Worm (Caenorhabditis elegans) whole organism, L2 larva: ENCODE data around the gene ced-9.
A peak's percentile ranks its signal among the peaks of the same experiment; 100 is the strongest.

ENCODE experiments used
- C34F6.9 ChIP-seq: fragments of 150-350 bp; optimal IDR thresholded peaks from 2 replicates; lab custom pipeline; 2014; ENCODE audit warnings: missing biosample characterization, missing genetic modification characterization
- R02D3.7 ChIP-seq: fragments of 150-350 bp; optimal IDR thresholded peaks from 2 replicates; lab custom pipeline; 2014; ENCODE audit warnings: missing biosample characterization, missing genetic modification characterization
- Y55F3AM.14 ChIP-seq: fragments of 200-800 bp; sonication (Bioruptor generic); optimal IDR thresholded peaks from 2 replicates; lab custom pipeline; 2018; ENCODE audit warnings: mild to moderate bottlenecking, missing genetic modification characterization, missing compliant biosample characterization
- ZK546.5 ChIP-seq: sonication (generic microtip); optimal IDR thresholded peaks from 2 replicates; lab custom pipeline; 2017; ENCODE audit warnings: missing biosample characterization, missing genetic modification characterization
- alr-1 ChIP-seq: fragments of 150-350 bp; optimal IDR thresholded peaks from 2 replicates; lab custom pipeline; 2014; ENCODE audit warnings: missing biosample characterization, missing genetic modification characterization
- aly-2 ChIP-seq: fragments of 150-350 bp; optimal IDR thresholded peaks from 2 replicates; lab custom pipeline; 2014; ENCODE audit warnings: missing biosample characterization, missing genetic modification characterization
- ama-1 ChIP-seq: fragments of 150-350 bp; optimal IDR thresholded peaks from 2 replicates; lab custom pipeline; 2018; ENCODE audit warnings: inconsistent platforms
- blmp-1 ChIP-seq: sonication (generic microtip); optimal IDR thresholded peaks from 2 replicates; lab custom pipeline; 2017; ENCODE audit warnings: missing genetic modification characterization, mild to moderate bottlenecking, missing compliant biosample characterization, antibody characterized with exemption, moderate library complexity; ENCODE audit not compliant: insufficient read depth
- ceh-16 ChIP-seq: fragments of 150-350 bp; optimal IDR thresholded peaks from 2 replicates; lab custom pipeline; 2014; ENCODE audit warnings: missing biosample characterization, missing genetic modification characterization
- crh-2 ChIP-seq: sonication (generic microtip); optimal IDR thresholded peaks from 2 replicates; lab custom pipeline; 2017; ENCODE audit warnings: missing biosample characterization, missing genetic modification characterization
- dmd-4 ChIP-seq: sonication (generic microtip); optimal IDR thresholded peaks from 2 replicates; lab custom pipeline; 2017; ENCODE audit warnings: missing biosample characterization, missing genetic modification characterization
- egl-27 ChIP-seq: sonication (generic microtip); optimal IDR thresholded peaks from 3 replicates; lab custom pipeline; 2017; ENCODE audit warnings: missing biosample characterization, missing genetic modification reagents, missing genetic modification characterization
- elt-1 ChIP-seq: fragments of 150-350 bp; optimal IDR thresholded peaks from 2 replicates; lab custom pipeline; 2014; ENCODE audit warnings: missing biosample characterization, missing genetic modification characterization
- fos-1 ChIP-seq: fragments of 150-350 bp; optimal IDR thresholded peaks from 2 replicates; lab custom pipeline; 2014; ENCODE audit warnings: missing biosample characterization, missing genetic modification characterization
- gmeb-1 ChIP-seq: fragments of 150-350 bp; optimal IDR thresholded peaks from 2 replicates; lab custom pipeline; 2014; ENCODE audit warnings: missing biosample characterization, missing genetic modification characterization
- lin-11 ChIP-seq: fragments of 150-350 bp; sonication (generic microtip); optimal IDR thresholded peaks from 2 replicates; lab custom pipeline; 2014; ENCODE audit warnings: missing biosample characterization, missing genetic modification characterization, inconsistent platforms, mixed read lengths
- lsy-2 ChIP-seq, 2 experiments: fragments of 150-350 bp in 1 of 2; sonication (generic microtip) in 1 of 2; optimal IDR thresholded peaks; 2 replicates each; lab custom pipeline; 2014 to 2017; ENCODE audit warnings: missing biosample characterization in 2 of 2, missing genetic modification characterization in 2 of 2
- mab-5 ChIP-seq: fragments of 150-350 bp; optimal IDR thresholded peaks from 2 replicates; lab custom pipeline; 2014; ENCODE audit warnings: missing biosample characterization, missing genetic modification characterization
- mdl-1 ChIP-seq, 2 experiments: fragments of 150-350 bp in 1 of 2; sonication (generic microtip) in 1 of 2; optimal IDR thresholded peaks; 2 replicates each; lab custom pipeline; 2017; ENCODE audit warnings: missing biosample characterization in 2 of 2, missing genetic modification characterization in 2 of 2
- nhr-11 ChIP-seq: fragments of 150-350 bp; optimal IDR thresholded peaks from 2 replicates; lab custom pipeline; 2014; ENCODE audit warnings: missing biosample characterization, missing genetic modification characterization
- nhr-129 ChIP-seq: fragments of 150-350 bp; optimal IDR thresholded peaks from 2 replicates; lab custom pipeline; 2014; ENCODE audit warnings: missing biosample characterization, missing genetic modification characterization
- nhr-21 ChIP-seq: fragments of 150-350 bp; optimal IDR thresholded peaks from 2 replicates; lab custom pipeline; 2014; ENCODE audit warnings: missing biosample characterization, missing genetic modification characterization
- nhr-23 ChIP-seq: fragments of 150-350 bp; optimal IDR thresholded peaks from 2 replicates; lab custom pipeline; 2014; ENCODE audit warnings: missing biosample characterization, missing genetic modification reagents, missing genetic modification characterization
- nhr-237 ChIP-seq: fragments of 150-350 bp; optimal IDR thresholded peaks from 2 replicates; lab custom pipeline; 2014; ENCODE audit warnings: missing biosample characterization, missing genetic modification characterization
- nhr-25 ChIP-seq: fragments of 150-350 bp; sonication (generic microtip); optimal IDR thresholded peaks from 3 replicates; lab custom pipeline; 2014; ENCODE audit warnings: missing biosample characterization, missing genetic modification characterization
- nhr-6 ChIP-seq: fragments of 150-350 bp; optimal IDR thresholded peaks from 2 replicates; lab custom pipeline; 2014; ENCODE audit warnings: missing biosample characterization, missing genetic modification characterization
- nhr-77 ChIP-seq: fragments of 150-350 bp; optimal IDR thresholded peaks from 2 replicates; lab custom pipeline; 2014; ENCODE audit warnings: missing biosample characterization, missing genetic modification characterization
- peb-1 ChIP-seq: fragments of 150-350 bp; optimal IDR thresholded peaks from 2 replicates; lab custom pipeline; 2014; ENCODE audit warnings: missing biosample characterization, missing genetic modification characterization
- sem-4 ChIP-seq: fragments of 150-350 bp; optimal IDR thresholded peaks from 2 replicates; lab custom pipeline; 2014; ENCODE audit warnings: missing biosample characterization, missing genetic modification reagents, missing genetic modification characterization
- skn-1 ChIP-seq: sonication (generic microtip); optimal IDR thresholded peaks from 2 replicates; lab custom pipeline; 2017; ENCODE audit warnings: missing biosample characterization, missing genetic modification characterization
- sma-3 ChIP-seq: sonication (generic microtip); optimal IDR thresholded peaks from 2 replicates; lab custom pipeline; 2016; ENCODE audit warnings: missing genetic modification reagents, missing genetic modification characterization, missing compliant biosample characterization
- sma-9 ChIP-seq, 2 experiments: fragments of 150-350 bp in 1 of 2; sonication (generic microtip) in 1 of 2; optimal IDR thresholded peaks; 2 replicates each; lab custom pipeline; 2014 to 2016; ENCODE audit warnings: missing genetic modification characterization in 2 of 2, mild to moderate bottlenecking in 1 of 2, missing biosample characterization in 1 of 2, missing compliant biosample characterization in 1 of 2, missing genetic modification reagents in 1 of 2, moderate library complexity in 1 of 2
- snpc-4 ChIP-seq: fragments of 150-350 bp; optimal IDR thresholded peaks from 2 replicates; lab custom pipeline; 2014; ENCODE audit warnings: missing biosample characterization, missing genetic modification characterization
- unc-39 ChIP-seq: fragments of 150-350 bp; optimal IDR thresholded peaks from 2 replicates; lab custom pipeline; 2014; ENCODE audit warnings: missing biosample characterization, missing genetic modification characterization
- unc-55 ChIP-seq: fragments of 150-350 bp; sonication (generic microtip); optimal IDR thresholded peaks from 3 replicates; lab custom pipeline; 2014; ENCODE audit warnings: missing biosample characterization, missing genetic modification reagents, missing genetic modification characterization
- unc-62 ChIP-seq: fragments of 150-350 bp; optimal IDR thresholded peaks from 2 replicates; lab custom pipeline; 2014; ENCODE audit warnings: missing biosample characterization, missing genetic modification reagents, missing genetic modification characterization
- zag-1 ChIP-seq: fragments of 150-350 bp; optimal IDR thresholded peaks from 2 replicates; lab custom pipeline; 2014; ENCODE audit warnings: missing biosample characterization, missing genetic modification characterization
- ztf-11 ChIP-seq: sonication (generic microtip); optimal IDR thresholded peaks from 2 replicates; lab custom pipeline; 2017; ENCODE audit warnings: missing biosample characterization, missing genetic modification characterization
- ztf-4 ChIP-seq: fragments of 150-350 bp; optimal IDR thresholded peaks from 2 replicates; lab custom pipeline; 2014; ENCODE audit warnings: missing biosample characterization, missing genetic modification characterization

Gene ced-9

ce11 chrIII:10380640-10381039 is 45.7 kb downstream of the ced-9 start:
- no peak for TF ChIP-seq egl-27
- no peak for TF ChIP-seq skn-1 (tag; lab: Kevin White, UChicago)
- peak; percentile 6 for TF ChIP-seq nhr-129
- peak; percentile 12 for TF ChIP-seq sma-9 (GFP tag; optimal IDR thresholded peaks at IDR 0.05; lab: Kevin White, UChicago)
- no peak for TF ChIP-seq sma-9 (tag; optimal IDR thresholded peaks at IDR 0.05; lab: Kevin White, UChicago)
- TF ChIP-seq C34F6.9, result peak; percentile 53
- TF ChIP-seq nhr-23 (tag; lab: Kevin White, UChicago), result no peak
- TF ChIP-seq unc-55 (GFP tag; lab: Kevin White, UChicago), result peak; percentile 55
- peak; percentile 32 for TF ChIP-seq fos-1 (tag; lab: Kevin White, UChicago)
- no peak for TF ChIP-seq snpc-4 (tag; lab: Kevin White, UChicago)
- no peak for TF ChIP-seq nhr-11
- peak in 1 of 2 experiments; percentile 18 for TF ChIP-seq lsy-2 (tag; optimal IDR thresholded peaks at IDR 0.05; lab: Kevin White, UChicago)
- TF ChIP-seq crh-2, result peak; percentile 0

- TF ChIP-seq nhr-11 (no peak), nhr-25 (no peak), nhr-237 (tag; lab: Kevin White, UChicago) (no peak), ZK546.5 (tag; lab: Kevin White, UChicago) (no peak), C34F6.9 (no peak), dmd-4 (tag; lab: Kevin White, UChicago) (no peak), elt-1 (tag; lab: Kevin White, UChicago) (no peak), Y55F3AM.14 (GFP tag; lab: Kevin White, UChicago) (no peak), aly-2 (no peak), unc-62 (GFP tag; lab: Kevin White, UChicago) (no peak)
Observed at ce11 chrIII:10381473-10381872, 46.5 kb downstream of the ced-9 start, which contains the start of gene C38H2.2. Gene C38H2.2 (plus strand): TSS chrIII:10381773.

ce11 chrIII:10383804-10384203 is 48.8 kb downstream of the ced-9 start:
- TF ChIP-seq gmeb-1 (tag; lab: Kevin White, UChicago) (no peak), peb-1 (no peak), ceh-16 (tag; lab: Kevin White, UChicago) (no peak), unc-55 (GFP tag; lab: Kevin White, UChicago) (no peak), nhr-11 (no peak), alr-1 (tag; lab: Kevin White, UChicago) (no peak), elt-1 (tag; lab: Kevin White, UChicago) (no peak), unc-39 (tag; lab: Kevin White, UChicago) (no peak), nhr-6 (no peak), ama-1 (lab: Kevin White, UChicago) (no peak), nhr-77 (tag; lab: Kevin White, UChicago) (no peak), sem-4 (no peak), lsy-2 (tag; optimal IDR thresholded peaks at IDR 0.05; lab: Kevin White, UChicago) (no peak), blmp-1 (no peak), zag-1 (tag; lab: Kevin White, UChicago) (no peak), mdl-1 (tag; optimal IDR thresholded peaks at IDR 0.05; lab: Kevin White, UChicago) (no peak), Y55F3AM.14 (GFP tag; lab: Kevin White, UChicago) (no peak)

DNA sequence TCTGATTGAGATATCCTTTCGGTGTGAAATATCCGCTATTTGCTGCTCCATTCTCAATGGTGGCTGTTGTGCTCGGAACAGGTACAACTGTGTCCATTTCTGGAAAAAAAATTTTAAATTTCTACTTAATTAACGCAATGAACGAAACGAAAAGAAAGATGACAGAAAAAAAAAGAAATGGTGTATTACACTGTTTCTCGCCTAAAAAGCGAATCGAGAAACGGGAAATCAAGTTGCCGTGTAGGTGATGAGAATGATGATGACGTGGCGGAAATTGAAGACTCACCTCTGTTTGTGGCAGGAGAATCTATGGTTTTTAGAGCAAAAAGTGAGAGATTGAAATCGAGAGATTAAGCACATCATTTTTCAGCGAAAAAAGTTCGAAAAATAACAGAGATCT is 51.5 kb downstream of the ced-9 start, which contains the start of gene C38H2.3:
C38H2.3 (minus strand) TSS at position 101 of the 400 bp plus-strand sequence.
- TF ChIP-seq ztf-11 (tag; lab: Kevin White, UChicago) (no peak), mab-5 (tag; lab: Kevin White, UChicago) (no peak), nhr-25 (no peak), sma-3 (GFP tag; lab: Kevin White, UChicago) (no peak), skn-1 (tag; lab: Kevin White, UChicago) (no peak), ztf-4 (tag; lab: Kevin White, UChicago) (no peak), sem-4 (no peak), Y55F3AM.14 (GFP tag; lab: Kevin White, UChicago) (no peak), ama-1 (lab: Kevin White, UChicago) (no peak), fos-1 (tag; lab: Kevin White, UChicago) (no peak), lin-11 (tag; lab: Kevin White, UChicago) (no peak), ZK546.5 (tag; lab: Kevin White, UChicago) (no peak), nhr-21 (tag; lab: Kevin White, UChicago) (no peak), R02D3.7 (tag; lab: Kevin White, UChicago) (no peak), nhr-77 (tag; lab: Kevin White, UChicago) (no peak)
